Fruit fly (Drosophila melanogaster) whole organism, embryonic: ENCODE results near the gene CG14618.

Experiments
- CG10431 ChIP-seq: fragments of 200-800 bp; sonication (Bioruptor generic); optimal IDR thresholded peaks from 3 replicates; lab custom pipeline; 2018; ENCODE audit warnings: missing biosample characterization, mild to moderate bottlenecking, missing genetic modification characterization
- CG11085 ChIP-seq: fragments of 200-800 bp; sonication (Bioruptor generic); IDR thresholded peaks from 2 replicates; pipeline ENCODE4 v1.3.6; 2022; ENCODE audit warnings: missing biosample characterization, missing genetic modification characterization
- CG11247 ChIP-seq: fragments of 200-800 bp; sonication (Bioruptor generic); IDR thresholded peaks from 2 replicates; pipeline ENCODE4 v1.3.6; 2022; ENCODE audit warnings: missing biosample characterization, missing genetic modification characterization
- CG12299 ChIP-seq: fragments of 200-800 bp; sonication (Bioruptor generic); optimal IDR thresholded peaks from 2 replicates; lab custom pipeline; 2018; ENCODE audit warnings: missing biosample characterization, mild to moderate bottlenecking, missing genetic modification characterization
- CG13287 ChIP-seq: fragments of 200-800 bp; sonication (Bioruptor generic); IDR thresholded peaks from 2 replicates; pipeline ENCODE4 v1.3.6; 2022; ENCODE audit warnings: missing biosample characterization, missing genetic modification characterization; ENCODE audit not compliant: partially characterized antibody
- CG13894 ChIP-seq: fragments of 200-800 bp; sonication (Bioruptor generic); optimal IDR thresholded peaks from 3 replicates; lab custom pipeline; 2018; ENCODE audit warnings: missing biosample characterization, mild to moderate bottlenecking, missing genetic modification characterization, moderate library complexity
- CG1647 ChIP-seq: fragments of 200-800 bp; sonication (Bioruptor generic); optimal IDR thresholded peaks from 3 replicates; lab custom pipeline; 2016; ENCODE audit warnings: missing biosample characterization, missing genetic modification characterization
- CG16779 ChIP-seq: fragments of 200-800 bp; sonication (Bioruptor generic); IDR thresholded peaks from 2 replicates; pipeline ENCODE4 v1.3.6; 2022; ENCODE audit warnings: missing biosample characterization, missing genetic modification characterization
- CG16815 ChIP-seq: fragments of 200-800 bp; sonication (Bioruptor generic); optimal IDR thresholded peaks from 3 replicates; lab custom pipeline; 2017; ENCODE audit warnings: missing biosample characterization, mild to moderate bottlenecking, missing genetic modification characterization
- CG1832 ChIP-seq: fragments of 200-800 bp; sonication (Bioruptor generic); optimal IDR thresholded peaks from 2 replicates; lab custom pipeline; 2017; ENCODE audit warnings: missing biosample characterization, mild to moderate bottlenecking, missing genetic modification characterization, inconsistent platforms
- CG2120 ChIP-seq: fragments of 200-800 bp; sonication (Bioruptor generic); optimal IDR thresholded peaks from 3 replicates; lab custom pipeline; 2016; ENCODE audit warnings: missing biosample characterization, missing genetic modification characterization
- CG30403 ChIP-seq: fragments of 200-800 bp; sonication (Bioruptor generic); optimal IDR thresholded peaks from 3 replicates; lab custom pipeline; 2016; ENCODE audit warnings: missing biosample characterization, missing genetic modification characterization
- CG31441 ChIP-seq: fragments of 200-800 bp; sonication (Bioruptor generic); IDR thresholded peaks from 2 replicates; pipeline ENCODE4 v1.3.6; 2022; ENCODE audit warnings: missing biosample characterization, missing genetic modification characterization
- CG34224 ChIP-seq: fragments of 200-800 bp; sonication (Bioruptor generic); IDR thresholded peaks from 3 replicates; pipeline ENCODE4 v1.3.6; 2022; ENCODE audit warnings: missing biosample characterization, missing genetic modification characterization; ENCODE audit not compliant: partially characterized antibody
- CG3838 ChIP-seq: fragments of 200-800 bp; sonication (Bioruptor generic); optimal IDR thresholded peaks from 3 replicates; lab custom pipeline; 2016; ENCODE audit warnings: missing biosample characterization, missing genetic modification characterization
- CG4404 ChIP-seq: fragments of 200-800 bp; sonication (Bioruptor generic); IDR thresholded peaks from 2 replicates; pipeline ENCODE4 v1.3.6; 2022; ENCODE audit warnings: missing biosample characterization, missing genetic modification characterization
- CG6654 ChIP-seq: fragments of 200-800 bp; sonication (Bioruptor generic); optimal IDR thresholded peaks from 2 replicates; lab custom pipeline; 2017; ENCODE audit warnings: missing biosample characterization, mild to moderate bottlenecking, missing genetic modification characterization
- CG6765 ChIP-seq: fragments of 200-800 bp; sonication (Bioruptor generic); optimal IDR thresholded peaks from 3 replicates; lab custom pipeline; 2017; ENCODE audit warnings: missing biosample characterization, mild to moderate bottlenecking, missing genetic modification characterization
- CG8281 ChIP-seq: fragments of 200-800 bp; sonication (Bioruptor generic); optimal IDR thresholded peaks from 2 replicates; lab custom pipeline; 2018; ENCODE audit warnings: missing biosample characterization, mild to moderate bottlenecking, missing genetic modification characterization, moderate library complexity
- CG8290 ChIP-seq, 3 experiments: fragments of 200-800 bp; sonication (Bioruptor generic); optimal IDR thresholded peaks; 2 replicates each; lab custom pipeline; 2016 to 2019; ENCODE audit warnings: missing biosample characterization in 3 of 3, missing genetic modification characterization in 3 of 3, mild to moderate bottlenecking in 2 of 3, moderate library complexity in 1 of 3
- CG8944 ChIP-seq: fragments of 200-800 bp; sonication (Bioruptor generic); optimal IDR thresholded peaks from 3 replicates; lab custom pipeline; 2016; ENCODE audit warnings: missing biosample characterization, missing genetic modification characterization
- Doc3 ChIP-seq: fragments of 200-800 bp; sonication (Bioruptor generic); IDR thresholded peaks from 3 replicates; pipeline ENCODE4 v1.3.6; 2022; ENCODE audit warnings: missing biosample characterization, missing genetic modification characterization; ENCODE audit not compliant: partially characterized antibody
- Ets97D ChIP-seq: fragments of 200-800 bp; sonication (Bioruptor generic); optimal IDR thresholded peaks from 3 replicates; lab custom pipeline; 2016; ENCODE audit warnings: missing biosample characterization, missing genetic modification characterization
- Hand ChIP-seq: fragments of 200-800 bp; sonication (Bioruptor generic); optimal IDR thresholded peaks from 2 replicates; lab custom pipeline; 2017; ENCODE audit warnings: mild to moderate bottlenecking, missing biosample characterization, missing genetic modification reagents, missing genetic modification characterization
- Hsf ChIP-seq: fragments of 200-800 bp; sonication (Bioruptor generic); optimal IDR thresholded peaks from 3 replicates; lab custom pipeline; 2016; ENCODE audit warnings: missing biosample characterization, missing genetic modification characterization
- MESR4 ChIP-seq: fragments of 200-800 bp; sonication (Bioruptor generic); optimal IDR thresholded peaks from 2 replicates; lab custom pipeline; 2018; ENCODE audit warnings: missing biosample characterization, mild to moderate bottlenecking, missing genetic modification characterization, moderate library complexity
- NC2α ChIP-seq: fragments of 200-800 bp; sonication (Bioruptor generic); optimal IDR thresholded peaks from 2 replicates; lab custom pipeline; 2016; ENCODE audit warnings: missing biosample characterization, missing genetic modification characterization
- Nf-YC ChIP-seq: fragments of 200-800 bp; optimal IDR thresholded peaks from 3 replicates; lab custom pipeline; 2019; ENCODE audit warnings: missing biosample characterization, mild to moderate bottlenecking, missing genetic modification characterization, moderate library complexity
- Oli ChIP-seq: fragments of 200-800 bp; sonication (Bioruptor generic); optimal IDR thresholded peaks from 2 replicates; lab custom pipeline; 2018; ENCODE audit warnings: missing biosample characterization, mild to moderate bottlenecking, missing genetic modification characterization, moderate library complexity
- Optix ChIP-seq: fragments of 200-800 bp; sonication (Bioruptor generic); IDR thresholded peaks from 3 replicates; pipeline ENCODE4 v1.3.6; 2022; ENCODE audit warnings: missing biosample characterization, missing genetic modification characterization
- Scr ChIP-seq: fragments of 200-800 bp; sonication (Bioruptor generic); IDR thresholded peaks from 2 replicates; pipeline ENCODE4 v1.3.6; 2022; ENCODE audit warnings: missing biosample characterization, missing genetic modification characterization; ENCODE audit not compliant: partially characterized antibody
- Sin3A ChIP-seq: fragments of >200 bp; optimal IDR thresholded peaks from 2 replicates; lab custom pipeline; 2018
- Sox100B ChIP-seq: fragments of 200-800 bp; sonication (Bioruptor generic); optimal IDR thresholded peaks from 3 replicates; lab custom pipeline; 2018; ENCODE audit warnings: missing biosample characterization, mild to moderate bottlenecking, missing genetic modification characterization
- TFAM ChIP-seq: fragments of 200-800 bp; sonication (Bioruptor generic); optimal IDR thresholded peaks from 2 replicates; lab custom pipeline; 2017; ENCODE audit warnings: missing biosample characterization, missing genetic modification characterization, inconsistent platforms
- aop ChIP-seq: fragments of 200-800 bp; sonication (Bioruptor generic); IDR thresholded peaks from 2 replicates; pipeline ENCODE4 v1.3.6; 2022; ENCODE audit warnings: missing biosample characterization, missing genetic modification characterization
- cad ChIP-seq: fragments of >200 bp; optimal IDR thresholded peaks from 2 replicates; lab custom pipeline; 2017; ENCODE audit warnings: missing biosample characterization, missing genetic modification characterization
- chn ChIP-seq: fragments of 200-800 bp; sonication (Bioruptor generic); optimal IDR thresholded peaks from 2 replicates; lab custom pipeline; 2016; ENCODE audit warnings: missing biosample characterization, missing genetic modification characterization
- esg ChIP-seq: fragments of 200-800 bp; sonication (Bioruptor generic); conservative IDR thresholded peaks from 2 replicates; pipeline ENCODE4 v1.3.6; 2022; ENCODE audit warnings: missing biosample characterization, missing genetic modification characterization
- gce ChIP-seq: fragments of 200-800 bp; sonication (Bioruptor generic); IDR thresholded peaks from 3 replicates; pipeline ENCODE4 v1.3.6; 2022; ENCODE audit warnings: missing biosample characterization, missing genetic modification characterization
- gsb-n ChIP-seq: fragments of 200-800 bp; sonication (Bioruptor generic); optimal IDR thresholded peaks from 3 replicates; lab custom pipeline; 2018; ENCODE audit warnings: missing biosample characterization, mild to moderate bottlenecking, missing genetic modification characterization
- knrl ChIP-seq: fragments of 200-800 bp; sonication (Bioruptor generic); IDR thresholded peaks from 3 replicates; pipeline ENCODE4 v1.3.6; 2022; ENCODE audit warnings: missing biosample characterization, missing genetic modification characterization; ENCODE audit not compliant: partially characterized antibody
- lola ChIP-seq, 3 experiments: fragments of >200 bp in 2 of 3; fragments of 200-800 bp in 1 of 3; sonication (Bioruptor generic) in 1 of 3; optimal IDR thresholded peaks; 2 replicates each; lab custom pipeline; 2017 to 2019; ENCODE audit warnings: missing biosample characterization in 3 of 3, missing genetic modification characterization in 3 of 3, mild to moderate bottlenecking in 1 of 3, moderate library complexity in 1 of 3
- pnt ChIP-seq: fragments of 200-800 bp; sonication (Bioruptor generic); optimal IDR thresholded peaks from 3 replicates; lab custom pipeline; 2016; ENCODE audit warnings: missing biosample characterization, missing genetic modification characterization
- ranshi ChIP-seq: fragments of 200-800 bp; sonication (Bioruptor generic); IDR thresholded peaks from 2 replicates; pipeline ENCODE4 v1.3.6; 2022; ENCODE audit warnings: missing biosample characterization, missing genetic modification characterization
- rib ChIP-seq: fragments of 200-800 bp; sonication (Bioruptor generic); IDR thresholded peaks from 2 replicates; pipeline ENCODE4 v1.3.6; 2022; ENCODE audit warnings: missing biosample characterization, missing genetic modification characterization
- ro ChIP-seq: fragments of 200-800 bp; sonication (Bioruptor generic); IDR thresholded peaks from 2 replicates; pipeline ENCODE4 v1.3.6; 2022; ENCODE audit warnings: missing biosample characterization, missing genetic modification characterization
- seq ChIP-seq: fragments of 200-800 bp; sonication (Bioruptor generic); IDR thresholded peaks from 2 replicates; pipeline ENCODE4 v1.3.6; 2022; ENCODE audit warnings: missing biosample characterization, missing genetic modification characterization
- tup ChIP-seq: fragments of 200-800 bp; sonication (Bioruptor generic); optimal IDR thresholded peaks from 2 replicates; lab custom pipeline; 2016; ENCODE audit warnings: missing biosample characterization, mild to moderate bottlenecking, missing genetic modification characterization, moderate library complexity
- vfl ChIP-seq: fragments of 200-800 bp; sonication (Bioruptor generic); optimal IDR thresholded peaks from 2 replicates; lab custom pipeline; 2016; ENCODE audit warnings: missing biosample characterization, missing genetic modification characterization

CG14618 gene

DNA sequence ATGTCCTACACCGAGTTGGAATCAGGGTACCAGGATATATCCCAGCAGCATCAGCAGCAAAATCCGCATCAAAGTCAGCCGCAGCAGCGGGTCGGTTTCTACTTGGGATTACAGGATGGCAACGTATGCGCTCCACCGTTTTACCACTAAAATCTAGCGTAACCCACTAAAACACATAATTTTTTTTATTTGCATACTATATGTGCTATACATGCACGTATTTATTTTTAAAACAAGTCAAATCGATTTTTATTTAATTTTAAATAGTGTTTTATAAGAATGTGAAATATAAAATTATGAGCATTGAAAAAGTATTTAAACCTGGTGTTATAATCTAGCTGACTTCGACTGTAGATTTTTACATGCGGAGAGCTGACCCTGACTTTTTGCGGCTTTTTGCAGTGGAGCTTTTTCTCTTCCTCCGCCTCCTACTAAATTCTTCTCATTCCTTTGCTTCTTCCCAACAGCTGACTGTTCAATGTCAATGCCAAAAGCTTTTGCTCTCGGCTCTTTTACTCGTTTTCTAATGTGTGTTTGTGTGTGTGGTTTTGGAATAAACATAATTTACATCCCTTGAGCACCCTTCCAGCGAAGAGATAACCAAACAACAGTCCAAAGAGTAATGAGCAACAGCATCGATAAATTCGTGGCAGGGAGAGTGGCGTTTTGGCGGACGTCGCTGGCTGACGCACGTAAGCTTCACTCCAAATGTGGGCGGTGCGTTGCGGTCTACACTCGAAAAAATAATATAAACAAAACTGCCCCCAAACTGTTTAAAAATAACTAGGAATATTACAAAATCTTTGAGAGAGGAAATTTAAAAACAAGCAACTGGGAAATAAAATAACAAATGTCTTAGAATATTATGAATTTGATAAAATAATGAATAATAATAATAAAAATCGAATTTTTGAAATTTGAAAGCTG is 14.4 kb downstream of the CG14618 start (continued):
- no peak for TF ChIP-seq lola (GFP tag; optimal IDR thresholded peaks at IDR 0.05; lab: Kevin White, UChicago)
- TF ChIP-seq CG3838 (GFP tag; lab: Kevin White, UChicago) = no peak
- no peak for TF ChIP-seq Doc3 (GFP tag; lab: Robert Waterston, UW)
- peak; percentile 70; the same call in 1 of the 2 replicates for TF ChIP-seq rib (GFP tag; lab: Robert Waterston, UW)
- 0 out of 3 replicates have a peak, but pooled peaks have one; percentile 20 for TF ChIP-seq gce (GFP tag; lab: Robert Waterston, UW)
- no peak for TF ChIP-seq ro (GFP tag; lab: Robert Waterston, UW)
- TF ChIP-seq vfl (GFP tag; lab: Kevin White, UChicago) = no peak
- no peak for TF ChIP-seq CG1647 (GFP tag; lab: Kevin White, UChicago)
- 0 out of 2 replicates have a peak, but pooled peaks have one; percentile 39 for TF ChIP-seq ranshi (GFP tag; lab: Robert Waterston, UW)
- peak; percentile 26 for TF ChIP-seq CG2120 (GFP tag; lab: Kevin White, UChicago)
- TF ChIP-seq pnt (GFP tag; lab: Kevin White, UChicago) = no peak
- no peak for TF ChIP-seq Hand (GFP tag; lab: Kevin White, UChicago)
- no peak for TF ChIP-seq CG30403 (GFP tag; lab: Kevin White, UChicago)
- no peak for TF ChIP-seq NC2α (GFP tag; lab: Kevin White, UChicago)
- TF ChIP-seq CG4404 (GFP tag; lab: Robert Waterston, UW) = no peak
- TF ChIP-seq CG8281 (tag; lab: Kevin White, UChicago) = no peak
- TF ChIP-seq CG16815 (GFP tag; lab: Kevin White, UChicago) = no peak
- no peak for TF ChIP-seq CG11085 (GFP tag; lab: Robert Waterston, UW)
- no peak for TF ChIP-seq CG13894 (tag; lab: Kevin White, UChicago)
- no peak for TF ChIP-seq MESR4 (GFP tag; lab: Kevin White, UChicago)
- TF ChIP-seq CG12299 (tag; lab: Kevin White, UChicago) = no peak
- TF ChIP-seq tup = no peak
- TF ChIP-seq Sox100B (GFP tag; lab: Kevin White, UChicago) = peak; percentile 21
- no peak for TF ChIP-seq CG8944 (GFP tag; lab: Kevin White, UChicago)
- no peak for TF ChIP-seq seq (GFP tag; lab: Robert Waterston, UW)
- no peak for TF ChIP-seq cad
- no peak; the same call in 1 of the 2 replicates for TF ChIP-seq CG13287 (GFP tag; lab: Robert Waterston, UW)
- no peak for TF ChIP-seq CG6654 (GFP tag; lab: Kevin White, UChicago)
- peak; percentile 44 for TF ChIP-seq CG11247
- TF ChIP-seq CG34224 = no peak
- TF ChIP-seq CG8290 (GFP tag; optimal IDR thresholded peaks at IDR 0.05; lab: Kevin White, UChicago) = no peak
- peak in 1 of 2 experiments; percentile 4 for TF ChIP-seq CG8290 (tag; optimal IDR thresholded peaks at IDR 0.05; lab: Kevin White, UChicago)
- TF ChIP-seq Nf-YC (tag; lab: Kevin White, UChicago) = no peak
- no peak for TF ChIP-seq Optix (GFP tag; lab: Robert Waterston, UW)
- no peak for TF ChIP-seq Hsf
- no peak for TF ChIP-seq esg (GFP tag; lab: Robert Waterston, UW)
- no peak for TF ChIP-seq CG16779 (GFP tag; lab: Robert Waterston, UW)
- TF ChIP-seq Scr = no peak
- no peak for TF ChIP-seq CG6765
- no peak for TF ChIP-seq aop (GFP tag; lab: Robert Waterston, UW)
- TF ChIP-seq Ets97D (GFP tag; lab: Kevin White, UChicago) = no peak
- TF ChIP-seq TFAM (GFP tag; lab: Kevin White, UChicago) = no peak
- peak; percentile 51 for TF ChIP-seq Oli
- TF ChIP-seq CG1832 (GFP tag; lab: Kevin White, UChicago) = no peak
- no peak for TF ChIP-seq CG10431 (GFP tag; lab: Kevin White, UChicago)
- peak; percentile 58 for TF ChIP-seq CG31441 (GFP tag; lab: Robert Waterston, UW)
- TF ChIP-seq gsb-n (tag; lab: Kevin White, UChicago) = no peak
- no peak for TF ChIP-seq knrl (GFP tag; lab: Robert Waterston, UW)
- TF ChIP-seq Sin3A (lab: Kevin White, UChicago) = no peak
- no peak for TF ChIP-seq chn (GFP tag; lab: Kevin White, UChicago)
